Worm (Caenorhabditis elegans): Measurements from ENCODE around the gene hot-2.

hot-2 gene

DNA sequence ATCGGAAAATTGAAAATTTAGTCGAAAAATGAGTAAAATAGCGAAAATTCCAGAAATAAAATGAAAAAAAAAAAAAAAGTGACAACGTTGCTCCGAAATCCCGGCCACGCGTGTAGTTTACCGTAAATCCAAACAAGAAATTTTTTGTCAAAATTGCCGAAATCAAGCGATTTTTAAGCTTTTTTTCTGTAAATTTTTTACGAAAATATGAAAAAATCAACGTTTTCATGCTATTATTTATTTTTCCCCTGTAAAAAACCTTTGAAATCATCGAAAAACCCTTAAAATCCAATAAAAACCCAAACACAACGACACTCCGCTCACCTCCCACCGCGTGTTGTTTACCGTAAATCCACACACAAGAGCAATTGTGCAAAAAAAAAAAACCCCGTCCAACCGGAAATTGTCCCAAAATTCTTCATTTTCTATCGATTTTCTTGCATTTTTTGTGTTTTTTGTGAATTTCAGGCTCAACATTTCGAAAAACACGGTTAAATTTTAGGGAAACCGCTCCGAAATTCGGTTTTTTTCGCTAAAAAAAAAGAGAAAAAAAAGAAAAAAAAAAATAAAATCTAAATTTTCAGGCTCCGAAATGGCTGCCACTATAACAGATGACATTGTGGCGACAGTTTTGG, 15.5 kb downstream of the hot-2 start, which contains the start of the genes Y39B6A.3 and pph-5 (continued):
- TF ChIP-seq aly-2 (tag; optimal IDR thresholded peaks at IDR 0.05) (peak; percentile 21), ces-1 (GFP tag; optimal IDR thresholded peaks at IDR 0.05) (no peak), vab-15 (tag; optimal IDR thresholded peaks at IDR 0.05) (no peak), sptf-1 (tag; optimal IDR thresholded peaks at IDR 0.05) (no peak), nhr-85 (tag) (peak; percentile 63), hpl-2 (GFP tag; optimal IDR thresholded peaks at IDR 0.05) (peak; percentile 7), nhr-47 (tag; optimal IDR thresholded peaks at IDR 0.05) (peak; percentile 81), ceh-82 (tag; optimal IDR thresholded peaks at IDR 0.05) (peak in 1 of 3 experiments; percentile 28)

ce11 chrV:19201190-19201589, 26.6 kb downstream of the hot-2 start:
- no peak for TF ChIP-seq ceh-88 (GFP tag; IDR thresholded peaks at IDR 0.05)
- no peak for TF ChIP-seq efl-1 (optimal IDR thresholded peaks at IDR 0.05)
- TF ChIP-seq efl-1 (GFP tag; optimal IDR thresholded peaks at IDR 0.05 in 1 of 2): peak in 1 of 2 experiments; percentile 65

ce11 chrV:19202800-19203199, 28.2 kb downstream of the hot-2 start:
- no peak for TF ChIP-seq pqm-1 (tag; optimal IDR thresholded peaks at IDR 0.05)

- TF ChIP-seq efl-3 (GFP tag; optimal IDR thresholded peaks at IDR 0.05) (no peak), elt-2 (tag; optimal IDR thresholded peaks at IDR 0.05) (peak; percentile 76), lin-35 (GFP tag; optimal IDR thresholded peaks at IDR 0.05) (peak in 1 of 2 experiments; percentile 3)
Measured at ce11 chrV:19203299-19203698, 28.7 kb downstream of the hot-2 start, which contains the start of gene Y39B6A.1. Gene Y39B6A.1 (minus strand): TSS chrV:19203607.

- TF ChIP-seq mab-9 (GFP tag; IDR thresholded peaks at IDR 0.05) (no peak), lin-14 (GFP tag; optimal IDR thresholded peaks at IDR 0.05) (peak; percentile 10), lin-35 (GFP tag; optimal IDR thresholded peaks at IDR 0.05) (peak in 1 of 2 experiments; percentile 2), dsc-1 (tag; optimal IDR thresholded peaks at IDR 0.05) (no peak), elt-2 (tag; optimal IDR thresholded peaks at IDR 0.05) (peak; percentile 90), unc-130 (tag; optimal IDR thresholded peaks at IDR 0.05) (no peak), elt-3 (tag; optimal IDR thresholded peaks at IDR 0.05) (no peak), efl-1 (optimal IDR thresholded peaks at IDR 0.05) (no peak), efl-1 (GFP tag; optimal IDR thresholded peaks at IDR 0.05 in 1 of 2) (peak in 1 of 2 experiments; percentile 52), hlh-17 (GFP tag; optimal IDR thresholded peaks at IDR 0.05; ENCODE audit: borderline replicate concordance) (no peak), nhr-20 (tag; optimal IDR thresholded peaks at IDR 0.05) (peak; percentile 19), efl-3 (GFP tag; optimal IDR thresholded peaks at IDR 0.05) (no peak), Y116A8C.19 (tag; optimal IDR thresholded peaks at IDR 0.05; ENCODE audit: borderline replicate concordance) (no peak), F16B12.6 (tag; optimal IDR thresholded peaks at IDR 0.05) (peak; percentile 12), fkh-10 (GFP tag; optimal IDR thresholded peaks at IDR 0.05) (no peak), aha-1 (tag; optimal IDR thresholded peaks at IDR 0.05) (no peak), irx-1 (tag; optimal IDR thresholded peaks at IDR 0.05) (no peak), ztf-4 (tag; optimal IDR thresholded peaks at IDR 0.05) (no peak), nhr-237 (tag; optimal IDR thresholded peaks at IDR 0.05) (no peak), nhr-12 (tag; optimal IDR thresholded peaks at IDR 0.05) (no peak), pag-3 (tag; optimal IDR thresholded peaks at IDR 0.05; ENCODE audit: borderline replicate concordance, insufficient read depth) (no peak), ceh-82 (tag; optimal IDR thresholded peaks at IDR 0.05) (no peak)
Measured at ce11 chrV:19205450-19205849, 30.9 kb downstream of the hot-2 start.

DNA sequence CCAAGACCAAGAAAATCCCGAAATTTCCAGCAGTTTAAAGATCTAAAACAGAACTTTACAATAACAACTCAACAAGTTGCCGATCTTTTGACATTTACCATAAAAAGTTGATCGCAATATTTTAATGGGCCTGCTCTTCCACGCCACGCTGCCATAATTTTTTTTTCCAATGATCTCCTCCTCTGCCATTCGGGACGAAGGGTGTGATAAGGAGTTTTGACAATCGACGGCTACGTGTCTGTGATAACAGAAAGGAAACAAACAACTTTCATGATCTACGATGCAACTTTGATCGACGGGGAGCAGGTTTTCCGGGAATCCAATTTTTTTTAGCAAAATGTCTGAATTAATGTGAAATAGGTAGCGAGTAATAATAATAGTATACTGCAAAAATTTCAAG, 32.4 kb downstream of the hot-2 start:
- TF ChIP-seq lin-35 (GFP tag; optimal IDR thresholded peaks at IDR 0.05) (peak in 1 of 2 experiments; percentile 38), egl-13 (tag; optimal IDR thresholded peaks at IDR 0.05) (no peak), elt-2 (tag; optimal IDR thresholded peaks at IDR 0.05) (peak; percentile 70)
